Worm (Caenorhabditis elegans): ENCODE data around the gene gpa-9.

DNA sequence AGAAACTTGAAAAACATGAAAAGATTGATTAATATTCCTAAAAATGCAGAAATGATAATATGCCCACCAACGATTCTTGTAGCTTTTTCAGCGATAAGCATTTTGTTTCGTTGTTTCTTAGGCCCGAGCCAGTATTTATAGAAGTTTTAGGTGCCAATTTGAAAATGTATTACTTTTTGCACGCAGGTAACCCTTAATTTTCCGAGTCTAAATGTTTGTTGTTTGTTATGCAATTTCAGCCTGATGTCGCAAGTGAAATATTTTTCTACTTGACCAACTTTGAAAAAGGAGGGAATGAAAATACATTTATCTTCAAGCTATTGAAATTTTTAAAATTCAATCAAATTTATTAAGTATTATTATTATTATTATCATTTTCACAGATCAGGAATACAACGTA is 17.1 kb downstream of the gpa-9 start, which contains the start of gene srx-113:
- TF ChIP-seq ztf-11 (tag; optimal IDR thresholded peaks at IDR 0.05) (no peak), mep-1 (tag; optimal IDR thresholded peaks at IDR 0.05) (no peak), elt-3 (tag; optimal IDR thresholded peaks at IDR 0.05) (no peak), lsy-2 (tag; optimal IDR thresholded peaks at IDR 0.05) (no peak), ceh-88 (GFP tag; IDR thresholded peaks at IDR 0.05) (no peak), aly-2 (tag; optimal IDR thresholded peaks at IDR 0.05) (no peak), tbx-2 (tag; optimal IDR thresholded peaks at IDR 0.05) (no peak), nhr-77 (tag; optimal IDR thresholded peaks at IDR 0.05) (no peak)

All from whole organism, L1 larva.